Worm (Caenorhabditis elegans): ENCODE results near the gene ins-17.

DNA sequence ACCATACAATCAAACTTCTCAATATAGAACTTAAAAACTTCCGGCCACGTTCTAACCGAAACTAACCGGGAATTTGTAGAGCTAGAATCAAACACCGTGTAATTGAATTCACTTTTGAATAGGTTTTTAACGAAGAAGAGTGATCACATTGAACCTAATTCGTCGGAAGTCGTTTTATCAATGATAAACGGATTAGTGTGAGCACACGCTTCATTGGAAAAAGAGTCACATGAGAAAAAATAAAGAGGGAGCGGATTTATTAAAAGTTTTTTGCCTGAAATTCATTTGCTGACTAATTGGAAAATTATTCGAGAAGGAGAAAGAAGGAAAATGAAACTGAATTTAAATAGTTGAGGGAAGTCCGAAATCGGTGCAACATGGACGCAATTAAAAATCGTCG lies 18.3 kb upstream of the ins-17 start:
- no peak for TF ChIP-seq nhr-90 (tag; optimal IDR thresholded peaks at IDR 0.05; ENCODE audit: poor library complexity)
- TF ChIP-seq isw-1 (GFP tag; IDR thresholded peaks at IDR 0.05) = no peak

Data from whole organism, L1 larva.